Worm (Caenorhabditis elegans): ENCODE data around the gene arc-1.

- TF ChIP-seq ztf-29 (GFP tag; IDR thresholded peaks at IDR 0.05) (no peak), tab-1 (GFP tag; IDR thresholded peaks at IDR 0.05) (no peak), ztf-23 (GFP tag; IDR thresholded peaks at IDR 0.05) (no peak), klf-2 (GFP tag; conservative IDR thresholded peaks at IDR 0.05) (no peak), ref-1 (GFP tag; conservative IDR thresholded peaks at IDR 0.05) (no peak), T22C8.4 (GFP tag; IDR thresholded peaks at IDR 0.05) (no peak), flt-1 (GFP tag; IDR thresholded peaks at IDR 0.05) (no peak), cog-1 (tag; optimal IDR thresholded peaks at IDR 0.05) (no peak)
Measured at ce11 chrII:9671308-9671707, 3.5 kb upstream of the arc-1 start, which contains the start of gene ZK1320.7.
